Worm (Caenorhabditis elegans): ENCODE measurements around the gene C34E11.2.

C34E11.2 gene

DNA sequence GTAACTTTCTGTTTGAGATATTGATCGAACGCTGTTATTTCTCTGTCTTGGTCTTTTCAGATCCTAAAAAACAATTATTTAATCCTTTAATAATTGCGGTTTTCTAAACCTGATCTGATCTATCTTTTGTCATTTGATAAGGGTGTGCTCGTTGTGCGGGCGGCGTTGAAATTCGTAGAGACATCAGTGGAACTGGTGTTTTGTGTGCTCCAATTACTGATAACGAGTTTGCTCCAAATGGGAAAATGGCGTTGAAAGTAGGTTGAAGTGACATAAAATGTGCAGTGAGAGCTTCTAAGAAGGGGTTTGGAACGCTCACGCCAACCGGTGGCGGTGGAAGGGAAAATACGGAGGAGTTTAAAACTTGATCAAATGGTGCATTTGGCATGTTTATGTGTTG lies 39.9 kb upstream of the C34E11.2 start:
- no peak for TF ChIP-seq ceh-63 (GFP tag; optimal IDR thresholded peaks at IDR 0.05)

DNA sequence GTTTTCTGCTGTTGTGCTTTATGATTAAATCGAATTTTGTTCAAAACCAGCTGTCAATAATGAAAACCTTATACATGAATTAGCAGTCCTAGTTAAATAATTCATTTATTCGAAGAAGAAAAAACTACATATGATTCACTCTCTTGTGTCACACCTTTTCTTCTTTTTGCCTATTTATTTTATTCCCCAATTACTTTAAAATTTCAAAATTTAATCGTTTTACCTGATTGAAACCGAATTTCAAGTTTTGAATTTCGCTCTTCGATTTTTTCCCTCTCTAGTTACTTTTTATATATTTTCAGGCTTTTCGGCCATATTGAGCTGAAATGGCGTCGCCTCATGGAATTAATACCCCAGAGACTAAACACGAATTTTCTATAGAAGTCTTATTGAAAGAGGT lies 37.9 kb upstream of the C34E11.2 start, which contains the start of gene xtr-1:
xtr-1 (plus strand) TSS at position 301 of the 400 bp plus-strand sequence.
- TF ChIP-seq skn-1 (tag; optimal IDR thresholded peaks at IDR 0.05) (no peak), Y116A8C.19 (tag; optimal IDR thresholded peaks at IDR 0.05; ENCODE audit: borderline replicate concordance) (no peak), nhr-11 (tag; optimal IDR thresholded peaks at IDR 0.05) (no peak), C16A3.4 (tag; optimal IDR thresholded peaks at IDR 0.05) (no peak), unc-130 (tag; optimal IDR thresholded peaks at IDR 0.05) (no peak), nhr-76 (tag; optimal IDR thresholded peaks at IDR 0.05) (no peak), sptf-1 (tag; optimal IDR thresholded peaks at IDR 0.05) (no peak), unc-62 (GFP tag; optimal IDR thresholded peaks at IDR 0.05) (no peak), mab-9 (GFP tag; IDR thresholded peaks at IDR 0.05) (no peak), unc-86 (tag; optimal IDR thresholded peaks at IDR 0.05) (no peak), zag-1 (tag; optimal IDR thresholded peaks at IDR 0.05) (no peak), grh-1 (GFP tag; IDR thresholded peaks at IDR 0.05) (no peak), nhr-12 (tag; optimal IDR thresholded peaks at IDR 0.05) (no peak), fkh-8 (tag; optimal IDR thresholded peaks at IDR 0.05) (no peak), nhr-47 (tag; optimal IDR thresholded peaks at IDR 0.05) (no peak)

DNA sequence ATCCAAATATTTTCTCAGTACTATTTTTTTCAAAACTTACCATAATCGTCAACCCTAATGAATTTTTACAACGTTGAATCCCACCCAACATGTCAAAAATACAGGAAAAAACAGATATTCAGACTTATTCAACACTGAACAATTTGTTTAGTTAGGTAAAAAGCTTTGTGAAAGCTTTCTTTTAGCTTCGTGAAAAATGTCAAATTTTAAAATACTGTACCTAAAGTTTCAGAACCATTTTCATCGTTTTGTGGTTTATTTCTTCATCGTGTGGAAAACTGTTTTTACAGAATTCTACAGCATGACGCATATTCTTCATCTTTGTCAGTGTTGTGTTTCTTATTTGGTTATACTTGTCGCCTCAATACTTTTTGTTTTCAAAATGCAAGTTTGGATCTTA lies 36.0 kb upstream of the C34E11.2 start, which contains the start of gene F54F7.14:
F54F7.14 (plus strand) TSS at position 301 of the 400 bp plus-strand sequence.
- TF ChIP-seq sup-37 (GFP tag; optimal IDR thresholded peaks at IDR 0.05) (no peak), xbp-1 (tag; optimal IDR thresholded peaks at IDR 0.05) (no peak), tbx-2 (tag; optimal IDR thresholded peaks at IDR 0.05) (no peak), fkh-8 (tag; optimal IDR thresholded peaks at IDR 0.05) (no peak), sox-4 (tag; optimal IDR thresholded peaks at IDR 0.05) (no peak), C04F5.9 (tag; optimal IDR thresholded peaks at IDR 0.05) (no peak), mab-9 (GFP tag; IDR thresholded peaks at IDR 0.05) (no peak), nhr-47 (tag; optimal IDR thresholded peaks at IDR 0.05) (no peak), alr-1 (tag; optimal IDR thresholded peaks at IDR 0.05; ENCODE audit: borderline replicate concordance) (no peak), unc-130 (tag; optimal IDR thresholded peaks at IDR 0.05) (no peak), lin-13 (GFP tag; optimal IDR thresholded peaks at IDR 0.05) (no peak), efl-3 (GFP tag; optimal IDR thresholded peaks at IDR 0.05) (no peak), C16A3.4 (tag; optimal IDR thresholded peaks at IDR 0.05) (no peak)

DNA sequence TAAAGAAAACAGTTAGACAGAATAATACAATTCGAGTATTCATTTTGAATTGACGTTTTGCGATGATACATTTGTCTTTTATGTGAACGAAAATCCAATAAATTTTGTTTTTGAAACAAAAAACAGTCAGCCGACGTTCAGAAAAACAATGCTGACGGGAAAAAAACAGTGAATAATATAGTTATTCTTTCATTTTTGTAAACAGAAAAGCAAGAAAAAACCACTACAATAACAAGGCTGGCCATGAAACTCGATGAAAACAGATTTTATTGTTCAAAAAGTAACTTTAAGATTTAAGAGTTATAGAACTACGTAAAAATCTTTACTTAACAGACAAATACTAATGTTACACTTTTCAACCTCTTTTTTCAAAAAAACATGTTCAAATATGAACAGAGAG lies 35.5 kb upstream of the C34E11.2 start, which contains the start of gene F54F7.3:
F54F7.3 (minus strand) TSS at position 101 of the 400 bp plus-strand sequence.
- TF ChIP-seq fkh-10 (GFP tag; optimal IDR thresholded peaks at IDR 0.05) (no peak), nhr-77 (tag; optimal IDR thresholded peaks at IDR 0.05) (no peak), efl-1 (optimal IDR thresholded peaks at IDR 0.05) (no peak), efl-1 (GFP tag; optimal IDR thresholded peaks at IDR 0.05 in 1 of 2) (peak in 1 of 2 experiments; percentile 31)

DNA sequence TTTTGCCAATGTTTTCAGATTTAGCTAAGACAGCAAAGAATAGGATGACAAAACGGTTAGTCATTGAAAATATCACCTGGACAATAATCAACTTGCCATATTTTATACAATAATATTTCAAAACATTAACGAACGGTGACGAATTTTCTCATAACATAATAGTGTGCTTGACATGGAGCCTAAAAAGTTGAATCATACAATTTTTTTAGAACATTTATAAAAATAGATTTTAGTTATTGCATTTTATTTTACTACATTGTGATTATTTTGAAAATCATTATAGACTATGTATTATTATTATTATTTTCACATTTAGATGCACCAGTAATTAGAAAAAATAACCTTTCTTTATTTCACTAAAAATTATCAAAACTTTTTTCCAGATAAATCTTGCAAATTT lies 34.1 kb upstream of the C34E11.2 start, which contains the start of gene F54F7.9:
F54F7.9 (minus strand) TSS at position 101 of the 400 bp plus-strand sequence.
- TF ChIP-seq sptf-1 (tag; optimal IDR thresholded peaks at IDR 0.05) = no peak
- TF ChIP-seq mep-1 (tag; optimal IDR thresholded peaks at IDR 0.05) = no peak
- TF ChIP-seq lin-39 (tag; optimal IDR thresholded peaks at IDR 0.05) = no peak
- TF ChIP-seq lin-15B (tag; optimal IDR thresholded peaks at IDR 0.05) = no peak
- TF ChIP-seq vab-15 (tag; optimal IDR thresholded peaks at IDR 0.05) = no peak
- TF ChIP-seq pqm-1 (tag; optimal IDR thresholded peaks at IDR 0.05) = no peak
- TF ChIP-seq fos-1 (tag; optimal IDR thresholded peaks at IDR 0.05) = no peak
- TF ChIP-seq nhr-77 (tag; optimal IDR thresholded peaks at IDR 0.05) = no peak

DNA sequence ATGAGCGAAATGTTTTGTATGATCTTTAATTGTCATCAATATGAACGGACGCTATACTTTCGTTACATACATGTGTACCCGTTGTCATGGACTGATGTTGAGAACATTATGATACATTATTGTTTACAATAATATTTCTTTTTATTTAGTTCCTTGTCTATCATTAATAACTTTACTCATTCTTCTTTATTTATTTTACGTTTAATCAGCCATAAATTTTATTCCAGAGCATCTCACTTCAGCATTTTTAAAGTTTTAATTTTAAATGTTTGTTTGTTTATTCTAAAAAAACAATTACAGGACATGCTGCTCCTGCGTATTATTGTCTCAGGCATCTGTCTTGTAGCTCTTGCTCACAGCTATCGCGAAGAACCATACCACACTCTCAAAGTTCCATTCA lies 28.8 kb upstream of the C34E11.2 start, which contains the start of gene F54F7.2:
F54F7.2 (plus strand) TSS at position 301 of the 400 bp plus-strand sequence.
- no peak for TF ChIP-seq elt-2 (tag; optimal IDR thresholded peaks at IDR 0.05)
